Fruit fly (Drosophila melanogaster) whole organism, wandering third instar larva: Measurements from ENCODE around the gene Lamtor1.

Experiments
- CG32264 ChIP-seq: fragments of 200-800 bp; sonication (Bioruptor generic); optimal IDR thresholded peaks from 2 replicates; lab custom pipeline; 2016; ENCODE audit warnings: missing biosample characterization, missing genetic modification characterization
- Dif ChIP-seq: fragments of 200-275, 200-300 bp; sonication (Bioruptor generic); optimal IDR thresholded peaks from 2 replicates; lab custom pipeline; 2018; ENCODE audit warnings: missing biosample characterization, missing genetic modification characterization; ENCODE audit not compliant: partially characterized antibody
- Hr78 ChIP-seq: fragments of >200 bp; optimal IDR thresholded peaks from 2 replicates; lab custom pipeline; 2017; ENCODE audit warnings: missing biosample characterization, missing genetic modification characterization
- Hr83 ChIP-seq: fragments of 200-300 bp; sonication (Bioruptor generic); optimal IDR thresholded peaks from 2 replicates; lab custom pipeline; 2016; ENCODE audit warnings: missing biosample characterization, mild to moderate bottlenecking, missing genetic modification characterization, moderate library complexity; ENCODE audit not compliant: poor library complexity, severe bottlenecking
- Mio ChIP-seq: sonication (Bioruptor generic); optimal IDR thresholded peaks from 2 replicates; lab custom pipeline; 2016; ENCODE audit warnings: missing biosample characterization, missing genetic modification characterization
- Sp1 ChIP-seq: fragments of 200-800 bp; sonication (Bioruptor generic); optimal IDR thresholded peaks from 3 replicates; lab custom pipeline; 2019; ENCODE audit warnings: missing biosample characterization, mild to moderate bottlenecking, missing genetic modification characterization, moderate library complexity
- ey ChIP-seq: fragments of 200-800 bp; sonication (Bioruptor generic); optimal IDR thresholded peaks from 2 replicates; lab custom pipeline; 2016; ENCODE audit warnings: missing biosample characterization, missing genetic modification characterization
- foxo ChIP-seq, 2 experiments: fragments of 200-800 bp; sonication (Bioruptor generic); optimal IDR thresholded peaks; 2 replicates in 1 of 2; 3 replicates in 1 of 2; lab custom pipeline; 2016 to 2017; ENCODE audit warnings: missing biosample characterization in 2 of 2, missing genetic modification characterization in 2 of 2
- fru ChIP-seq: fragments of 200-800 bp; sonication (Bioruptor generic); optimal IDR thresholded peaks from 3 replicates; lab custom pipeline; 2016; ENCODE audit warnings: missing biosample characterization, mild to moderate bottlenecking, missing genetic modification characterization
- lola ChIP-seq: fragments of >200 bp; optimal IDR thresholded peaks from 2 replicates; lab custom pipeline; 2017; ENCODE audit warnings: missing biosample characterization, missing genetic modification characterization
- psq ChIP-seq: fragments of 200-800 bp; sonication (Bioruptor generic); optimal IDR thresholded peaks from 3 replicates; lab custom pipeline; 2017; ENCODE audit warnings: missing biosample characterization, mild to moderate bottlenecking, missing genetic modification characterization, moderate library complexity
- usp ChIP-seq: fragments of >200 bp; optimal IDR thresholded peaks from 2 replicates; lab custom pipeline; 2017; ENCODE audit warnings: missing biosample characterization, missing genetic modification characterization

dm6 chr3L:19979592-19979991 lies 49.2 kb downstream of the Lamtor1 start, which contains the start of gene CG14182:
- TF ChIP-seq foxo (GFP tag; optimal IDR thresholded peaks at IDR 0.05; lab: Kevin White, UChicago) (no peak), lola (GFP tag; lab: Kevin White, UChicago) (no peak), usp (GFP tag; lab: Kevin White, UChicago) (no peak), Dif (GFP tag; lab: Kevin White, UChicago) (no peak), Hr83 (no peak), Sp1 (GFP tag; lab: Kevin White, UChicago) (no peak), CG32264 (GFP tag; lab: Kevin White, UChicago) (no peak), Hr78 (GFP tag; lab: Kevin White, UChicago) (no peak), ey (GFP tag; lab: Kevin White, UChicago) (no peak), fru (GFP tag; lab: Kevin White, UChicago) (no peak), Mio (GFP tag; lab: Kevin White, UChicago) (no peak), psq (GFP tag; lab: Kevin White, UChicago) (no peak)
